2 fruit fly cellular contexts compared by ENCODE assay signal in genomic region chr3R:23942965-23943413, dm6.
TF ChIP-seq lines count a peak whose summit lies in the region.

Gene Gdh, minus strand, starts transcription at chr3R:23943101.

TF ChIP-seq in whole organism, embryonic, 481 proteins besides CTCF, POLR2A, EP300 and RAD21 (continued from another document and continues in another):
- TF ChIP-seq ems (GFP tag; optimal IDR thresholded peaks at IDR 0.05; lab: Kevin White, UChicago) (peak; percentile 28), HHEX (GFP tag; optimal IDR thresholded peaks at IDR 0.05; lab: Kevin White, UChicago) (peak; percentile 6), CG1233 (GFP tag; optimal IDR thresholded peaks at IDR 0.05; lab: Kevin White, UChicago) (no peak), CG4424 (GFP tag; optimal IDR thresholded peaks at IDR 0.05; lab: Kevin White, UChicago) (no peak), CG4820 (GFP tag; optimal IDR thresholded peaks at IDR 0.05; lab: Kevin White, UChicago) (no peak), D (optimal IDR thresholded peaks at IDR 0.05; lab: Kevin White, UChicago) (no peak), D (GFP tag; optimal IDR thresholded peaks at IDR 0.05; lab: Kevin White, UChicago) (no peak), Atf6 (GFP tag; IDR thresholded peaks at IDR 0.05; lab: Robert Waterston, UW) (peak; percentile 55), Dfd (GFP tag; optimal IDR thresholded peaks at IDR 0.05; lab: Kevin White, UChicago) (no peak), TFAM (GFP tag; optimal IDR thresholded peaks at IDR 0.05; lab: Kevin White, UChicago) (no peak), H15 (GFP tag; IDR thresholded peaks at IDR 0.05; lab: Robert Waterston, UW) (no peak), sna (GFP tag; IDR thresholded peaks at IDR 0.05; lab: Robert Waterston, UW; ENCODE audit: partially characterized antibody) (peak; percentile 63), CG15514 (GFP tag; optimal IDR thresholded peaks at IDR 0.05; lab: Kevin White, UChicago) (peak; percentile 49), CG10147 (GFP tag; optimal IDR thresholded peaks at IDR 0.05; lab: Kevin White, UChicago) (peak; percentile 35), grau (tag; optimal IDR thresholded peaks at IDR 0.05; lab: Kevin White, UChicago) (peak; percentile 12), CG7987 (GFP tag; optimal IDR thresholded peaks at IDR 0.05; lab: Kevin White, UChicago) (peak; percentile 58), Hmx (GFP tag; optimal IDR thresholded peaks at IDR 0.05; lab: Kevin White, UChicago) (no peak), Xbp1 (GFP tag; optimal IDR thresholded peaks at IDR 0.05; lab: Kevin White, UChicago) (no peak), lilli (GFP tag; optimal IDR thresholded peaks at IDR 0.05; lab: Kevin White, UChicago) (peak; percentile 62), Optix (GFP tag; IDR thresholded peaks at IDR 0.05; lab: Robert Waterston, UW) (no peak), scrt (GFP tag; optimal IDR thresholded peaks at IDR 0.05; lab: Kevin White, UChicago) (peak; percentile 65), Hr78 (GFP tag; optimal IDR thresholded peaks at IDR 0.05; lab: Kevin White, UChicago) (no peak), CG17385 (GFP tag; optimal IDR thresholded peaks at IDR 0.05; lab: Kevin White, UChicago) (peak; percentile 52), toy (GFP tag; IDR thresholded peaks at IDR 0.05; lab: Robert Waterston, UW) (no peak), CG2712 (tag; optimal IDR thresholded peaks at IDR 0.05; lab: Kevin White, UChicago) (peak; percentile 27), gsb-n (tag; optimal IDR thresholded peaks at IDR 0.05; lab: Kevin White, UChicago) (no peak), cad (GFP tag; optimal IDR thresholded peaks at IDR 0.05; lab: Kevin White, UChicago) (no peak), dan (GFP tag; IDR thresholded peaks at IDR 0.05; lab: Robert Waterston, UW) (no peak), ftz-f1 (GFP tag; optimal IDR thresholded peaks at IDR 0.05; lab: Kevin White, UChicago) (peak; percentile 33), CG12391 (tag; optimal IDR thresholded peaks at IDR 0.05; lab: Kevin White, UChicago) (peak; percentile 8), C15 (GFP tag; IDR thresholded peaks at IDR 0.05; lab: Robert Waterston, UW) (0 out of 3 replicates have a peak, but pooled peaks have one; percentile 40), CG3163 (GFP tag; optimal IDR thresholded peaks at IDR 0.05; lab: Kevin White, UChicago) (no peak), sens (GFP tag; lab: Kevin White, UChicago) (peak; percentile 77), CG8924 (tag; optimal IDR thresholded peaks at IDR 0.05; lab: Kevin White, UChicago) (no peak), CG6272 (GFP tag; IDR thresholded peaks at IDR 0.05; lab: Robert Waterston, UW) (0 out of 2 replicates have a peak, but pooled peaks have one; percentile 14), lbe (GFP tag; optimal IDR thresholded peaks at IDR 0.05; lab: Kevin White, UChicago) (peak; percentile 33), ato (GFP tag; IDR thresholded peaks at IDR 0.05; lab: Robert Waterston, UW; ENCODE audit: partially characterized antibody) (0 out of 2 replicates have a peak, but pooled peaks have one; percentile 7), Pdp1 (GFP tag; optimal IDR thresholded peaks at IDR 0.05; lab: Kevin White, UChicago) (peak in 1 of 2 experiments; percentile 23), mam (GFP tag; optimal IDR thresholded peaks at IDR 0.05; lab: Kevin White, UChicago) (peak; percentile 11), CG9609 (GFP tag; optimal IDR thresholded peaks at IDR 0.05; lab: Kevin White, UChicago) (no peak), CG18476 (GFP tag; optimal IDR thresholded peaks at IDR 0.05; lab: Kevin White, UChicago) (no peak), CG14014 (GFP tag; IDR thresholded peaks at IDR 0.05; lab: Robert Waterston, UW) (no peak), CrebB (tag; optimal IDR thresholded peaks at IDR 0.05; lab: Kevin White, UChicago) (peak; percentile 41), Lhr (GFP tag; optimal IDR thresholded peaks at IDR 0.05; lab: Kevin White, UChicago) (no peak), CG13894 (tag; optimal IDR thresholded peaks at IDR 0.05; lab: Kevin White, UChicago) (peak; percentile 43), CG34224 (GFP tag; IDR thresholded peaks at IDR 0.05; lab: Robert Waterston, UW; ENCODE audit: partially characterized antibody) (peak; percentile 54; the same call in 1 of the 3 replicates), CG18011 (GFP tag; optimal IDR thresholded peaks at IDR 0.05; lab: Kevin White, UChicago) (no peak), BEAF-32 (GFP tag; optimal IDR thresholded peaks at IDR 0.05; lab: Kevin White, UChicago) (peak; percentile 10), ap (GFP tag; IDR thresholded peaks at IDR 0.05; lab: Robert Waterston, UW) (no peak), pb (GFP tag; optimal IDR thresholded peaks at IDR 0.05; lab: Kevin White, UChicago) (no peak), CG8944 (GFP tag; optimal IDR thresholded peaks at IDR 0.05; lab: Kevin White, UChicago) (no peak), eyg (GFP tag; optimal IDR thresholded peaks at IDR 0.05; lab: Kevin White, UChicago) (no peak), CG15269 (tag; optimal IDR thresholded peaks at IDR 0.05; lab: Kevin White, UChicago) (peak; percentile 22), CG32532 (GFP tag; IDR thresholded peaks at IDR 0.05; lab: Robert Waterston, UW) (peak; percentile 55), bsh (GFP tag; optimal IDR thresholded peaks at IDR 0.05; lab: Kevin White, UChicago) (peak in 1 of 2 experiments; percentile 30), oc (tag; optimal IDR thresholded peaks at IDR 0.05; lab: Kevin White, UChicago) (peak; percentile 56), CG6854 (GFP tag; optimal IDR thresholded peaks at IDR 0.05; lab: Kevin White, UChicago) (peak; percentile 53), tna (GFP tag; IDR thresholded peaks at IDR 0.05; lab: Robert Waterston, UW; ENCODE audit: partially characterized antibody) (peak; percentile 65; the same call in 1 of the 2 replicates), rib (GFP tag; IDR thresholded peaks at IDR 0.05; lab: Robert Waterston, UW) (0 out of 2 replicates have a peak, but pooled peaks have one; percentile 49), Hey (tag; optimal IDR thresholded peaks at IDR 0.05; lab: Kevin White, UChicago) (no peak), Awh (GFP tag; IDR thresholded peaks at IDR 0.05; lab: Robert Waterston, UW) (peak; percentile 60; the same call in 1 of the 2 replicates), maf-S (GFP tag; optimal IDR thresholded peaks at IDR 0.05; lab: Kevin White, UChicago) (no peak), CG10543 (GFP tag; optimal IDR thresholded peaks at IDR 0.05; lab: Kevin White, UChicago) (peak; percentile 77), CG4854 (GFP tag; optimal IDR thresholded peaks at IDR 0.05; lab: Kevin White, UChicago) (no peak), YL-1 (GFP tag; optimal IDR thresholded peaks at IDR 0.05; lab: Kevin White, UChicago) (peak; percentile 30), Bdp1 (GFP tag; optimal IDR thresholded peaks at IDR 0.05; lab: Kevin White, UChicago) (no peak)

TF ChIP-seq in whole organism, prepupa, 60 proteins besides CTCF, POLR2A, EP300 and RAD21 (continued from another document):
- no peak for TF ChIP-seq Smox (GFP tag; optimal IDR thresholded peaks at IDR 0.05; lab: Kevin White, UChicago)
- no peak for TF ChIP-seq Blimp-1 (GFP tag; optimal IDR thresholded peaks at IDR 0.05; lab: Kevin White, UChicago)
- no peak for TF ChIP-seq CG8319 (GFP tag; optimal IDR thresholded peaks at IDR 0.05; lab: Kevin White, UChicago)
- no peak for TF ChIP-seq Hr39 (GFP tag; optimal IDR thresholded peaks at IDR 0.05; lab: Kevin White, UChicago)
- peak; percentile 45 for TF ChIP-seq net (GFP tag; optimal IDR thresholded peaks at IDR 0.05; lab: Kevin White, UChicago)
TF ChIP-seq in whole organism, prepupa: peak in this region for 18.
